Worm (Caenorhabditis elegans): Measurements from ENCODE around the gene F46B3.7.

DNA sequence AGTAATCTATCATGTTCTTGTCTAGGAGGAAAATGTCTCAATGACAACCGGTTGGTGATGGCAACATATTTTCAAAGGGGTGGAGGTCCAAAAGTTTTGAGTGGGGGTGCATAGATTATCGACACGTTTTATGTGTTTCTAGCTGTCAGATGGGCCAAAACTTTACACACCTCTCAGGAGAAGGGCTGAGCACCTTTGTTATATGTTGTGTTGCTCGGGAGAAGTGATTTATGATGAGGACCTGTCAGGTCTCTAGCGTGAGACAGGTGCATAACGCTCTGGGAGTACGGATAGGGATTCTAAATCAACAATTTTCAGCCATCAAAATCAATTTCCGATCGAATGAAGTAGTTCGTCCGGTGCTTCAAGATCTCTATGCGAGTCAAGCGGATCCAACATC is 38.1 kb upstream of the F46B3.7 start:
- TF ChIP-seq nhr-19 (GFP tag; conservative IDR thresholded peaks at IDR 0.05) (no peak), nhr-237 (tag; optimal IDR thresholded peaks at IDR 0.05) (no peak), elt-3 (tag; optimal IDR thresholded peaks at IDR 0.05) (no peak), lin-35 (GFP tag; optimal IDR thresholded peaks at IDR 0.05) (no peak), nhr-12 (tag; optimal IDR thresholded peaks at IDR 0.05) (no peak), ztf-11 (tag; optimal IDR thresholded peaks at IDR 0.05) (no peak), snpc-4 (tag; optimal IDR thresholded peaks at IDR 0.05) (no peak), sptf-1 (tag; optimal IDR thresholded peaks at IDR 0.05) (no peak), tbx-2 (tag; optimal IDR thresholded peaks at IDR 0.05) (no peak), rnt-1 (tag; optimal IDR thresholded peaks at IDR 0.05) (no peak), fos-1 (tag; optimal IDR thresholded peaks at IDR 0.05) (no peak)

Measured in whole organism, L1 larva.